Fruit fly (Drosophila melanogaster) whole organism: ENCODE measurements around the gene CG34247.

ENCODE experiments used
- CG8478 ChIP-seq: fragments of >200 bp; optimal IDR thresholded peaks from 2 replicates; lab custom pipeline; 2018; ENCODE audit warnings: inconsistent platforms
- Dll ChIP-seq: fragments of >200 bp; optimal IDR thresholded peaks from 2 replicates; lab custom pipeline; 2017
- pan ChIP-seq: fragments of >200 bp; optimal IDR thresholded peaks from 2 replicates; lab custom pipeline; 2017
- usp ChIP-seq: fragments of >200 bp; optimal IDR thresholded peaks from 2 replicates; lab custom pipeline; 2017; ENCODE audit warnings: missing biosample characterization, missing genetic modification characterization, mixed read lengths

- TF ChIP-seq CG8478 (lab: Kevin White, UChicago) (no peak), Dll (no peak), usp (GFP tag; lab: Kevin White, UChicago) (no peak), pan (lab: Kevin White, UChicago) (no peak)
Observed at dm6 chr3L:16269092-16269491, 7.7 kb upstream of the CG34247 start, which contains the start of gene CG13068.
